Worm (Caenorhabditis elegans): Measurements from ENCODE around the gene M57.2.

DNA sequence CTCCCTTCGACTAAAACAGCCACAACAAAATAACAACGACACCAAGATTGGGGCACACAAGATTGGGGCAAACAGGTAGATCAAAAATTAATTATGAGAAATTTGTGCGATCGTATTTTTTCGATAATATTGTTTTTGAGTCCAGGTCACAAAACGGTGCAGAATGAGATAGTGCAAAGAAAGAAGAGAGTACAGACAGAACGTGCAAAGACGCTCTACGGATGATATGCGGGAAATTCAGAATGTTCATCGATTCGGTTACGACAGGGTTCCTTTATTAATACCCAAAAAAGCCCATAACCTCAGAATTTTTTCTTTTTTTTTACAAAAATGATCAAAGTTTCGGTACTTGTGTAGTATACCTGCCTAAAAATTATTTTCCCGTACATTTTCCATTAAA, 12.1 kb downstream of the M57.2 start:
- no peak for TF ChIP-seq cebp-2 (GFP tag; IDR thresholded peaks at IDR 0.05)
- no peak for TF ChIP-seq F49E8.2 (tag; optimal IDR thresholded peaks at IDR 0.05; ENCODE audit: insufficient read depth)
- TF ChIP-seq tlf-1 (GFP tag; optimal IDR thresholded peaks at IDR 0.05) = no peak
